Worm (Caenorhabditis elegans) whole organism, L1 larva: ENCODE results near the gene snf-7.

Experiments used
- jun-1 ChIP-seq: fragments of 150-350 bp; optimal IDR thresholded peaks from 2 replicates; lab custom pipeline; 2014; ENCODE audit warnings: missing biosample characterization, missing genetic modification reagents, missing genetic modification characterization
- lir-3 ChIP-seq: sonication (generic microtip); optimal IDR thresholded peaks from 2 replicates; lab custom pipeline; 2016; ENCODE audit warnings: mild to moderate bottlenecking, missing genetic modification characterization, moderate library complexity, missing compliant biosample characterization; ENCODE audit not compliant: poor library complexity
- nhr-12 ChIP-seq: sonication (generic microtip); optimal IDR thresholded peaks from 2 replicates; lab custom pipeline; 2017; ENCODE audit warnings: missing biosample characterization, missing genetic modification characterization
- nhr-237 ChIP-seq: fragments of 150-350 bp; optimal IDR thresholded peaks from 2 replicates; lab custom pipeline; 2014; ENCODE audit warnings: missing biosample characterization, missing genetic modification characterization
- rnt-1 ChIP-seq: sonication (generic microtip); optimal IDR thresholded peaks from 2 replicates; lab custom pipeline; 2016; ENCODE audit warnings: mild to moderate bottlenecking, missing genetic modification characterization, moderate library complexity, missing compliant biosample characterization
- snpc-4 ChIP-seq: fragments of 150-350 bp; optimal IDR thresholded peaks from 2 replicates; lab custom pipeline; 2014; ENCODE audit warnings: missing biosample characterization, missing genetic modification characterization
- ztf-11 ChIP-seq, 2 experiments: sonication (generic microtip); optimal IDR thresholded peaks; 2 replicates each; lab custom pipeline; 2016 to 2017; ENCODE audit warnings: missing genetic modification characterization in 2 of 2, missing biosample characterization in 1 of 2, missing compliant biosample characterization in 1 of 2

- TF ChIP-seq snpc-4: no peak
- TF ChIP-seq rnt-1 (tag; lab: Kevin White, UChicago): no peak
- TF ChIP-seq lir-3 (tag; lab: Kevin White, UChicago): no peak
- no peak for TF ChIP-seq nhr-12 (tag; lab: Kevin White, UChicago)
- no peak for TF ChIP-seq ztf-11 (tag; optimal IDR thresholded peaks at IDR 0.05; lab: Kevin White, UChicago)
- no peak for TF ChIP-seq nhr-237 (tag; lab: Kevin White, UChicago)
- no peak for TF ChIP-seq jun-1 (tag; lab: Kevin White, UChicago)
Observed at ce11 chrIII:12966895-12967294, 38.4 kb upstream of the snf-7 start, which contains the start of gene ttm-1.
